Fruit fly (Drosophila melanogaster): Measurements from ENCODE around the gene CG42340.

DNA sequence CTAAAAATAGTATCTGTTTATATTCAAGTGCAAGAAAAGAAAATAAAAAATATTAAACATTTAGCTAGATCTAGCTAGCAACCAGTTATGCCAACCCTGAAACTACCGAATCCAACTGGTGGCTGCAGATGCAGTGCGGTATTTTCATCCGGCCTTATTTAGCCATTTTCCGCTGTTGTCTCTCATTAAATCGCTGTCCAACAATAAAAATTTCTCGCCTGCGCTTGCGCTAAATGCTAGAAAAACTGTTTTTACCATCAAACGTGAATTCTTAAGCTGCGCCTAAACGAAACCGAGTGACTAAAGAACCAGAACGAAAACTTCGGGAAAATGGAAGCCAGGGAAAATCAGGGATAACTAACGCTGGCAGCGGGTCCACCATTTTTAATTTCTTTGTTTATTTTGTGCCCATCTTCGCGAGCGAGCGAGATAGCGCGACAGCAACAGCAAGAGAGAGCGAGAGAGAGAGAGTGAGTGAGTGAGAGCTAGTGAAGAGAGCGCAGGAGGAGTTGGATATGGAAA is 9.8 kb upstream of the CG42340 start, which contains the start of gene dx:
- TF ChIP-seq cic (GFP tag; optimal IDR thresholded peaks at IDR 0.05) = no peak
- TF ChIP-seq Crg-1 (GFP tag; optimal IDR thresholded peaks at IDR 0.05) = no peak
- TF ChIP-seq CG14711 (tag; optimal IDR thresholded peaks at IDR 0.05) = no peak
- TF ChIP-seq CG7045 (GFP tag; optimal IDR thresholded peaks at IDR 0.05) = no peak
- no peak for TF ChIP-seq tj (GFP tag; optimal IDR thresholded peaks at IDR 0.05)
- no peak for TF ChIP-seq CG1620 (GFP tag; optimal IDR thresholded peaks at IDR 0.05)
- no peak for TF ChIP-seq ovo (GFP tag; optimal IDR thresholded peaks at IDR 0.05)
- TF ChIP-seq Clk (GFP tag; optimal IDR thresholded peaks at IDR 0.05) = no peak

Data from whole organism, adult.